Worm (Caenorhabditis elegans) whole organism, L3 larva: ENCODE measurements around the gene ndub-2.

Experiments
- ZK546.5 ChIP-seq: sonication (generic microtip); optimal IDR thresholded peaks from 2 replicates; lab custom pipeline; 2017; ENCODE audit warnings: missing biosample characterization, missing genetic modification characterization
- aly-2 ChIP-seq: fragments of 150-350 bp; optimal IDR thresholded peaks from 2 replicates; lab custom pipeline; 2014; ENCODE audit warnings: missing biosample characterization, missing genetic modification characterization
- ama-1 ChIP-seq: fragments of 150-350 bp; optimal IDR thresholded peaks from 2 replicates; lab custom pipeline; 2018
- ceh-16 ChIP-seq: sonication (generic microtip); optimal IDR thresholded peaks from 2 replicates; lab custom pipeline; 2017; ENCODE audit warnings: missing biosample characterization, missing genetic modification characterization
- ceh-28 ChIP-seq: fragments of 150-350 bp; optimal IDR thresholded peaks from 2 replicates; lab custom pipeline; 2014; ENCODE audit warnings: missing biosample characterization, missing genetic modification reagents, missing genetic modification characterization
- ceh-82 ChIP-seq: fragments of 150-350 bp; optimal IDR thresholded peaks from 2 replicates; lab custom pipeline; 2014; ENCODE audit warnings: missing biosample characterization, missing genetic modification characterization
- ceh-9 ChIP-seq: sonication (generic microtip); optimal IDR thresholded peaks from 2 replicates; lab custom pipeline; 2018; ENCODE audit warnings: missing biosample characterization, missing genetic modification characterization
- daf-12 ChIP-seq: fragments of 150-350 bp; optimal IDR thresholded peaks from 2 replicates; lab custom pipeline; 2014; ENCODE audit warnings: missing biosample characterization, missing genetic modification reagents, missing genetic modification characterization
- egl-27 ChIP-seq: sonication (generic microtip); optimal IDR thresholded peaks from 4 replicates; lab custom pipeline; 2017; ENCODE audit warnings: missing biosample characterization, missing genetic modification reagents, missing genetic modification characterization
- egl-5 ChIP-seq: fragments of 150-350 bp; optimal IDR thresholded peaks from 2 replicates; lab custom pipeline; 2017; ENCODE audit warnings: missing biosample characterization, missing genetic modification reagents, missing genetic modification characterization, inconsistent platforms
- elt-2 ChIP-seq: sonication (generic microtip); optimal IDR thresholded peaks from 2 replicates; lab custom pipeline; 2016; ENCODE audit warnings: missing genetic modification reagents, mild to moderate bottlenecking, missing genetic modification characterization, missing compliant biosample characterization
- eor-1 ChIP-seq, 2 experiments: fragments of 150-350 bp; optimal IDR thresholded peaks; 2 replicates each; lab custom pipeline; 2014 to 2018; ENCODE audit warnings: missing biosample characterization in 2 of 2, missing genetic modification characterization in 2 of 2
- fkh-10 ChIP-seq: sonication (generic microtip); optimal IDR thresholded peaks from 2 replicates; lab custom pipeline; 2017; ENCODE audit warnings: missing biosample characterization, missing genetic modification reagents, missing genetic modification characterization
- jun-1 ChIP-seq: fragments of 150-350 bp; optimal IDR thresholded peaks from 2 replicates; lab custom pipeline; 2014; ENCODE audit warnings: missing biosample characterization, missing genetic modification reagents, missing genetic modification characterization
- lin-39 ChIP-seq: fragments of 150-350 bp; optimal IDR thresholded peaks from 2 replicates; lab custom pipeline; 2018; ENCODE audit warnings: missing biosample characterization, missing genetic modification reagents, missing genetic modification characterization
- mdl-1 ChIP-seq: fragments of 150-350 bp; optimal IDR thresholded peaks from 2 replicates; lab custom pipeline; 2014; ENCODE audit warnings: missing biosample characterization, missing genetic modification characterization
- mml-1 ChIP-seq: fragments of 150-350 bp; sonication (generic microtip); optimal IDR thresholded peaks from 3 replicates; lab custom pipeline; 2014; ENCODE audit warnings: missing biosample characterization, missing genetic modification characterization
- nfya-1 ChIP-seq: sonication (generic microtip); optimal IDR thresholded peaks from 2 replicates; lab custom pipeline; 2017; ENCODE audit warnings: missing genetic modification characterization, mild to moderate bottlenecking, missing compliant biosample characterization, antibody characterized with exemption, moderate library complexity; ENCODE audit not compliant: insufficient read depth
- nhr-11 ChIP-seq: fragments of 150-350 bp; optimal IDR thresholded peaks from 2 replicates; lab custom pipeline; 2014; ENCODE audit warnings: missing biosample characterization, missing genetic modification characterization
- nhr-12 ChIP-seq: fragments of 150-350 bp; optimal IDR thresholded peaks from 2 replicates; lab custom pipeline; 2014; ENCODE audit warnings: missing biosample characterization, missing genetic modification characterization
- nhr-23 ChIP-seq: fragments of 150-350 bp; optimal IDR thresholded peaks from 2 replicates; lab custom pipeline; 2014; ENCODE audit warnings: missing biosample characterization, missing genetic modification reagents, missing genetic modification characterization
- nhr-25 ChIP-seq: sonication (generic microtip); optimal IDR thresholded peaks from 2 replicates; lab custom pipeline; 2017; ENCODE audit warnings: missing biosample characterization, missing genetic modification characterization
- pha-4 ChIP-seq: fragments of 150-350 bp; optimal IDR thresholded peaks from 2 replicates; lab custom pipeline; 2014; ENCODE audit warnings: missing biosample characterization, missing genetic modification reagents, missing genetic modification characterization
- pqm-1 ChIP-seq: fragments of 150-350 bp; optimal IDR thresholded peaks from 2 replicates; lab custom pipeline; 2017; ENCODE audit warnings: missing biosample characterization, missing genetic modification characterization, inconsistent platforms
- sea-2 ChIP-seq: fragments of 150-350 bp; sonication (generic microtip); optimal IDR thresholded peaks from 4 replicates; lab custom pipeline; 2014; ENCODE audit warnings: missing biosample characterization, missing genetic modification reagents, missing genetic modification characterization
- skn-1 ChIP-seq: fragments of 150-350 bp; optimal IDR thresholded peaks from 2 replicates; lab custom pipeline; 2014; ENCODE audit warnings: missing biosample characterization, missing genetic modification characterization
- tbx-2 ChIP-seq: sonication (generic microtip); optimal IDR thresholded peaks from 2 replicates; lab custom pipeline; 2016; ENCODE audit warnings: mild to moderate bottlenecking, missing genetic modification characterization, missing compliant biosample characterization
- unc-39 ChIP-seq: sonication (generic microtip); optimal IDR thresholded peaks from 4 replicates; lab custom pipeline; 2017; ENCODE audit warnings: missing biosample characterization, missing genetic modification characterization
- unc-62 ChIP-seq: fragments of 150-350 bp; sonication (generic microtip); optimal IDR thresholded peaks from 4 replicates; lab custom pipeline; 2014; ENCODE audit warnings: missing biosample characterization, missing genetic modification reagents, missing genetic modification characterization
- ztf-4 ChIP-seq: fragments of 150-350 bp; optimal IDR thresholded peaks from 2 replicates; lab custom pipeline; 2014; ENCODE audit warnings: missing biosample characterization, missing genetic modification characterization

Gene ndub-2

DNA sequence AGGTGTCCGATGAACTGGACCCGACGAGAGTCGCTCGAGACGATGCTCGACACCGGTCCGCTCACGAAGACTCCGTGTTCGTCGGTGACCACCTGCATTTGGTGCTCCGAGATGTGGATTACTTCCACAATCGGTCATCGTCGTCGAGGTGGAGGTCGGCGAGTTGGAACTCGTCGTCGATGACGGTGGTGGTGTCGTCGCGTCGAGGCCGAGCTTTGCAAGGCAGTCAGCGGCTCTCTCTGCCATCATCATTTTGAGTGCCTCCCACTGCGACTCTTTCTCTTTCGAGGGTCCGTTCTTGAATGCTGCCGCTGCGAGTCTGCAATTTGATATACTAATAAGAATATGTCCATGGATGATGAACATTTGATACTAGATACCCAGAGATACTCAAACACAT is 11.6 kb downstream of the ndub-2 start:
- TF ChIP-seq egl-5 (tag; lab: Kevin White, UChicago), result no peak
- no peak for TF ChIP-seq mml-1 (tag; lab: Kevin White, UChicago)
- TF ChIP-seq ama-1 (lab: Kevin White, UChicago), result no peak
- no peak for TF ChIP-seq ztf-4 (tag; lab: Kevin White, UChicago)
- no peak for TF ChIP-seq ceh-9 (tag; lab: Kevin White, UChicago)
- no peak for TF ChIP-seq egl-27 (tag; lab: Kevin White, UChicago)
- no peak for TF ChIP-seq nhr-23 (tag; lab: Kevin White, UChicago)
- TF ChIP-seq elt-2 (tag; lab: Kevin White, UChicago), result no peak
- no peak for TF ChIP-seq sea-2
- no peak for TF ChIP-seq ceh-28 (tag; lab: Kevin White, UChicago)
- TF ChIP-seq mdl-1 (tag; lab: Kevin White, UChicago), result no peak
- TF ChIP-seq jun-1 (tag; lab: Kevin White, UChicago), result no peak
- TF ChIP-seq unc-62 (GFP tag; lab: Kevin White, UChicago), result no peak
- no peak for TF ChIP-seq nhr-11 (tag; lab: Kevin White, UChicago)
- no peak for TF ChIP-seq lin-39 (tag; lab: Kevin White, UChicago)

- TF ChIP-seq unc-62 (GFP tag; lab: Kevin White, UChicago), result no peak
- TF ChIP-seq unc-39, result no peak
- TF ChIP-seq ceh-82 (tag; lab: Kevin White, UChicago), result no peak
- peak; percentile 36 for TF ChIP-seq elt-2 (tag; lab: Kevin White, UChicago)
These were observed 14.0 kb downstream of the ndub-2 start for ce11 chrII:9009976-9010702.

ce11 chrII:9010708-9011107 is 14.5 kb downstream of the ndub-2 start:
- TF ChIP-seq fkh-10 (GFP tag; lab: Kevin White, UChicago) (peak; percentile 41), daf-12 (tag; lab: Kevin White, UChicago) (no peak), lin-39 (tag; lab: Kevin White, UChicago) (no peak), nfya-1 (tag; lab: Kevin White, UChicago) (peak; percentile 5)
- TF ChIP-seq, all 47 proteins: peak for 2

- no peak for TF ChIP-seq nhr-11 (tag; lab: Kevin White, UChicago)
- no peak for TF ChIP-seq eor-1 (tag; optimal IDR thresholded peaks at IDR 0.05; lab: Kevin White, UChicago)
- TF ChIP-seq pha-4 (tag; lab: Kevin White, UChicago), result peak; percentile 73
- TF ChIP-seq nhr-12 (tag; lab: Kevin White, UChicago), result no peak
- TF ChIP-seq nfya-1 (tag; lab: Kevin White, UChicago), result peak; percentile 52
- TF ChIP-seq, all 47 proteins: peak for 2
These were observed 17.2 kb downstream of the ndub-2 start for ce11 chrII:9013341-9013740.

ce11 chrII:9014188-9014587 is 18.0 kb downstream of the ndub-2 start:
- TF ChIP-seq pqm-1 (peak; percentile 13), elt-2 (tag; lab: Kevin White, UChicago) (peak; percentile 34), ceh-16 (no peak), skn-1 (tag; lab: Kevin White, UChicago) (peak; percentile 39), aly-2 (no peak)
- TF ChIP-seq, all 47 proteins: peak for 3

DNA sequence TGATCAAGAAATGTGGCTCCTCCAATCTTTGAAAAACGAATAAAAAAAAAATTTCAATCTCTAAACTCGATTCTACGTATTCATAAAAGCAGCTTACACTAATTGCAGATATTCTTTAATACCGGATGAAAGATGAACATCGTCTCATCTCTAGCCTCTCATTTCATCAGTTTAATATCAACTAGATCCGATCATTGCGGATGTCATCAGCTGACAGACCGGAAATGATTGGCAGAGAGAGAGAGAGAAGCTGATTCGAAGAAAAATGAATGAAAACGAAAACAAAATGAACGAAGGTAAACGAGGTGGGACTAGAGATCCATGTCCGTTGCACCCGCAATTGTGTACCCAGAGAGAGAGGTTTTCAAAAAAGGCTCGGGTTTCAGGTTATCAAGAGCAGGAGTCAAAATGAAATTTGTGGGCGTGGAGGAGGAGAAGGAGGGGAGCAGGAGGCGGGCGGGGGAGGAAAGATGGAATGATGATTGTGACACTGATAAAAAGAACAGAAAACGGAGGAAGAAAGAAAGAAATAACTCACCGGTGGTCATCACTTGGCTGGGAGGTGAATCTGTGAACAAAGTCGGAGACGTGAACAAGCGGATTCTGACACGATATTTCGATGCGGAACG is 18.8 kb downstream of the ndub-2 start:
- no peak for TF ChIP-seq nhr-23 (tag; lab: Kevin White, UChicago)
- no peak for TF ChIP-seq mml-1 (tag; lab: Kevin White, UChicago)
- TF ChIP-seq ZK546.5 (tag; lab: Kevin White, UChicago), result no peak
- TF ChIP-seq nhr-12 (tag; lab: Kevin White, UChicago), result no peak
- TF ChIP-seq nhr-25 (tag; lab: Kevin White, UChicago), result no peak
- no peak for TF ChIP-seq elt-2 (tag; lab: Kevin White, UChicago)
- TF ChIP-seq nhr-11 (tag; lab: Kevin White, UChicago), result peak; percentile 43
- no peak for TF ChIP-seq tbx-2 (tag; lab: Kevin White, UChicago)
